Worm (Caenorhabditis elegans) whole organism, L2 larva: ENCODE measurements around the gene fbxb-42.
"Not testable (repeated sequence)": the region's sequence is repeated elsewhere in the genome, so short reads cannot be mapped to it uniquely, and the experiment has no call there.

Experiments
- aly-2 ChIP-seq: fragments of 150-350 bp; optimal IDR thresholded peaks from 2 replicates; lab custom pipeline; 2014; ENCODE audit warnings: missing biosample characterization, missing genetic modification characterization
- ama-1 ChIP-seq: fragments of 150-350 bp; optimal IDR thresholded peaks from 2 replicates; lab custom pipeline; 2018; ENCODE audit warnings: inconsistent platforms
- lin-39 ChIP-seq: fragments of 150-350 bp; optimal IDR thresholded peaks from 2 replicates; lab custom pipeline; 2014; ENCODE audit warnings: missing biosample characterization, missing genetic modification reagents, missing genetic modification characterization
- mdl-1 ChIP-seq, 2 experiments: fragments of 150-350 bp in 1 of 2; sonication (generic microtip) in 1 of 2; optimal IDR thresholded peaks; 2 replicates each; lab custom pipeline; 2017; ENCODE audit warnings: missing biosample characterization in 2 of 2, missing genetic modification characterization in 2 of 2
- unc-39 ChIP-seq: fragments of 150-350 bp; optimal IDR thresholded peaks from 2 replicates; lab custom pipeline; 2014; ENCODE audit warnings: missing biosample characterization, missing genetic modification characterization
- ztf-11 ChIP-seq: sonication (generic microtip); optimal IDR thresholded peaks from 2 replicates; lab custom pipeline; 2017; ENCODE audit warnings: missing biosample characterization, missing genetic modification characterization

DNA sequence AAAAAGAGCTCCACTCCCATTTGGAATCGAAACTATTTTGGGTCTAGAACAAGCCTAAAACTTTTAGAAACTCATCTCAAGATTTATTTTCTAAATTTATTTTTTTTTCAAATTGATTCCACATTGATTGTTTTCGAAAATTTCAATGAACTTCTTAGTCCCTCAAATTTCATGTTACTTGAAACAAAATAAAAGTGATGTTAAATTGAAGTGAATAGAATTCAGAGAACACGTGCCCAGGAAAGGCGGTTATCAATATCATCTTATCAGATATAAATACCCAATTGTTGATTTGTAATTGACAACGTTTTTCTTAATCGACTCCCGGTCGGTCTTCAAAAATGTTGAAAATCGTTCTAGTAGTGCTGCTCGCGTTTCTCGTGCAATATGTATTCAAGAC, 3.2 kb downstream of the fbxb-42 start, which contains the start of gene poml-4:
- TF ChIP-seq unc-39 (tag; lab: Kevin White, UChicago); mdl-1 (tag; optimal IDR thresholded peaks at IDR 0.05; lab: Kevin White, UChicago); ama-1 (lab: Kevin White, UChicago); lin-39 (tag; lab: Kevin White, UChicago); ztf-11 (tag; lab: Kevin White, UChicago); aly-2 (tag; lab: Kevin White, UChicago): not testable (repeated sequence)
